Worm (Caenorhabditis elegans) whole organism, L4 larva: ENCODE measurements around the gene F02E11.4.

Experiments used
- ces-1 ChIP-seq: fragments of 150-350 bp; sonication (generic microtip); optimal IDR thresholded peaks from 4 replicates; lab custom pipeline; 2014; ENCODE audit warnings: missing biosample characterization, missing genetic modification reagents, missing genetic modification characterization
- lin-39 ChIP-seq: fragments of 150-350 bp; optimal IDR thresholded peaks from 2 replicates; lab custom pipeline; 2014; ENCODE audit warnings: missing biosample characterization, missing genetic modification reagents, missing genetic modification characterization
- nhr-25 ChIP-seq: sonication (generic microtip); optimal IDR thresholded peaks from 2 replicates; lab custom pipeline; 2017; ENCODE audit warnings: missing genetic modification characterization, mild to moderate bottlenecking, missing compliant biosample characterization, antibody characterized with exemption, moderate library complexity, borderline replicate concordance; ENCODE audit not compliant: insufficient read depth
- pha-4 ChIP-seq, 2 experiments: fragments of 150-350 bp in 1 of 2; fragments of 200-800 bp in 1 of 2; sonication (Bioruptor generic) in 1 of 2; IDR thresholded peaks in 1 of 2; optimal IDR thresholded peaks in 1 of 2; 2 replicates each; pipeline versions ENCODE4 v1.3.6 to Lab custom; 2014 to 2022; ENCODE audit warnings: missing genetic modification characterization in 2 of 2, missing genetic modification reagents in 2 of 2, missing biosample characterization in 1 of 2, missing compliant biosample characterization in 1 of 2

DNA sequence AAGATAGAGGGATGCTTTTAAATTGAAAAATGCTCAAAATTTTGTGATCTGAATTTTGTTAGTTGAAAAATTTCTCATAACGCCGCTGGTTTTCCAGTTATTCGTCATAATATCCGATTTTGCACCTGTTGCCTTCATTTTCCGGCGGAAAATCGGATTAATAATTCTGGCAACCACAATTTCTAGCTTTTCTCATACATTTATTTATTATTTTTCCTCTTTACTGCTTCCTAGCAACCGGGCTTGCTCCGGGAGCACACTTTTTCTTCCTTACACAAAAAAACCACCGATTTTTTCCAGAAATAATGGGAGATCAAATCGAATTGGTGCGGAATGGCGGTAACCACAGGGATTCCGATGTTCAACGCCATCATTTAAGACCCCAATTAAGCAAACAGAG lies 10.2 kb downstream of the F02E11.4 start, which contains the start of gene F02E11.7:
- TF ChIP-seq lin-39 (tag; lab: Kevin White, UChicago), result no peak
- TF ChIP-seq nhr-25 (tag; lab: Kevin White, UChicago), result no peak
- no peak for TF ChIP-seq ces-1 (GFP tag; lab: Kevin White, UChicago)
- TF ChIP-seq pha-4 (GFP tag; IDR thresholded peaks at IDR 0.05; lab: Robert Waterston, UW), result no peak
- no peak for TF ChIP-seq pha-4 (tag; optimal IDR thresholded peaks at IDR 0.05; lab: Kevin White, UChicago)
